Fruit fly (Drosophila melanogaster) Kc167 (cell line): ENCODE results near the gene Mst89B.

Experiments
- Myc ChIP-seq: fragments of >200 bp; optimal IDR thresholded peaks from 2 replicates; lab custom pipeline; 2017; ENCODE audit warnings: missing external identifiers
- Sin3A ChIP-seq: fragments of >200 bp; optimal IDR thresholded peaks from 2 replicates; lab custom pipeline; 2018; ENCODE audit warnings: missing external identifiers
- h ChIP-seq: fragments of >200 bp; optimal IDR thresholded peaks from 3 replicates; lab custom pipeline; 2018; ENCODE audit warnings: missing external identifiers
- insv ChIP-seq: fragments of >200 bp; optimal IDR thresholded peaks from 3 replicates; lab custom pipeline; 2018; ENCODE audit warnings: missing external identifiers
- psq ChIP-seq: fragments of >200 bp; optimal IDR thresholded peaks from 2 replicates; lab custom pipeline; 2017; ENCODE audit warnings: missing external identifiers
- ttk ChIP-seq: sonication (Bioruptor generic); optimal IDR thresholded peaks from 2 replicates; lab custom pipeline; 2017; ENCODE audit warnings: missing external identifiers

dm6 chr3R:16247027-16247426 is 19.8 kb upstream of the Mst89B start:
- TF ChIP-seq h (lab: Kevin White, UChicago): no peak
- TF ChIP-seq psq (lab: Kevin White, UChicago): no peak
- TF ChIP-seq ttk (lab: Kevin White, UChicago): no peak
- TF ChIP-seq Myc: no peak
- TF ChIP-seq Sin3A (lab: Kevin White, UChicago): no peak
- no peak for TF ChIP-seq insv (lab: Kevin White, UChicago)
